Worm (Caenorhabditis elegans) whole organism, L4/young adult: ENCODE measurements around the gene lin-36.

Source experiments
- W03F9.2 ChIP-seq: fragments of 150-350 bp; optimal IDR thresholded peaks from 2 replicates; lab custom pipeline; 2014; ENCODE audit warnings: missing biosample characterization, missing genetic modification characterization
- dao-5 ChIP-seq: sonication (generic microtip); optimal IDR thresholded peaks from 2 replicates; lab custom pipeline; 2016; ENCODE audit warnings: missing genotype, missing genetic modification characterization, moderate library complexity, missing compliant biosample characterization

ce11 chrIII:7996353-7996752, 24.3 kb downstream of the lin-36 start, which contains the start of gene npr-17:
- no peak for TF ChIP-seq W03F9.2
- no peak for TF ChIP-seq dao-5 (tag; lab: Kevin White, UChicago)
